Worm (Caenorhabditis elegans): ENCODE results near the gene Y69E1A.1.
A peak's percentile ranks its signal among the peaks of the same experiment; 100 is the strongest.

The Y69E1A.1 gene

DNA sequence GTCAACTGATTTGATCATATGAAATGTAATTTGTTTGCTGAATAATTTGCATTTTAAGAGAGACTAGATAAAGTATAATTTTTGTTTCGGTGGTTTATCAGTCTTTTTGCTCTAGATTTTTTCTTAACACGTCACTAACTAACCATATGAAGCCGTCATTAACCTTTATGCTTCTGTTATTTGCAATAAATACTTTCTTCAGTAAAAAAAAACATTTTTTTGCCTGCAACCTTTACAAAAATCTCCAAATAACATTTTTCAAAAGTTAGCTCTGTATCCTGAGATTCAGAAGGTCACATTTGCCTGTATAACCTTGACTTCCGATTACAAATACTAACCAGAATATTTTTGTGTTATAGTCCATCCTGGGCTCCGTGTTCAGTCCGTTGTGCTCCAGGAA is 22.1 kb upstream of the Y69E1A.1 start:
- no peak for TF ChIP-seq egl-18 (GFP tag; IDR thresholded peaks at IDR 0.05)
- TF ChIP-seq nfyb-1 (GFP tag; IDR thresholded peaks at IDR 0.05), result no peak
- TF ChIP-seq Y56A3A.18 (GFP tag; IDR thresholded peaks at IDR 0.05), result no peak
- no peak for TF ChIP-seq snpc-3.4 (tag; optimal IDR thresholded peaks at IDR 0.05)
- TF ChIP-seq zim-3 (tag; optimal IDR thresholded peaks at IDR 0.05), result no peak
- no peak for TF ChIP-seq rec-8 (tag; optimal IDR thresholded peaks at IDR 0.05)
- no peak for TF ChIP-seq hlh-26 (GFP tag; conservative IDR thresholded peaks at IDR 0.05)
- no peak for TF ChIP-seq atf-7 (tag; optimal IDR thresholded peaks at IDR 0.05)
- no peak for TF ChIP-seq ekl-4 (GFP tag; IDR thresholded peaks at IDR 0.05)
- no peak for TF ChIP-seq Y95B8A.8 (GFP tag; IDR thresholded peaks at IDR 0.05)

DNA sequence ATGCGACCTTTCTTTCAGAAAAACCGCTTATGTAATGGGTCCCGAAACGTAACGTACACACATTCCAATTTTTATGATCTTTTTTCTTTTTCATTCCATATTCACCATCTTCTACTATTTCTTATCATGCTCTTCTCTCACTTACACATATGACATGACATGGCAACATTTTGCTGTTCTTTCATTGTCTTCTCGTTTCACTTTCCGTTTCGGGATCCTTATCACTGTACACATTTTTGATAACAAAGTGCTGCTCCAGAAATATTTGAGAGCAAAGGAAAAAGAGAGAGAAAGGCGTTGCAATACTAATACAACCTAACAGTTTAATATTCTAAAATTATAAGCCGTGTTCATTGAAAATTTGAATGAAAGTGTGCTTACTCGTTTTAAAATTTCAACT is 21.6 kb upstream of the Y69E1A.1 start:
- TF ChIP-seq D2030.7 (GFP tag; IDR thresholded peaks at IDR 0.05), result no peak
- TF ChIP-seq ama-1 (optimal IDR thresholded peaks at IDR 0.05), result no peak
- TF ChIP-seq ama-1 (GFP tag; optimal IDR thresholded peaks at IDR 0.05), result no peak
- no peak for TF ChIP-seq nfyb-1 (GFP tag; IDR thresholded peaks at IDR 0.05)
- TF ChIP-seq dox-1 (GFP tag; IDR thresholded peaks at IDR 0.05), result no peak
- peak; percentile 45 for TF ChIP-seq ztf-22 (GFP tag; optimal IDR thresholded peaks at IDR 0.05)
- TF ChIP-seq ets-4 (GFP tag; optimal IDR thresholded peaks at IDR 0.05), result peak; percentile 77
- TF ChIP-seq fkh-3 (tag; optimal IDR thresholded peaks at IDR 0.05), result no peak
- TF ChIP-seq nhr-80 (tag; optimal IDR thresholded peaks at IDR 0.05), result peak; percentile 97
- peak; percentile 34 to 66 for TF ChIP-seq let-607 (tag; optimal IDR thresholded peaks at IDR 0.05)
- TF ChIP-seq gei-17 (GFP tag; optimal IDR thresholded peaks at IDR 0.05), result no peak
- TF ChIP-seq ekl-4 (GFP tag; IDR thresholded peaks at IDR 0.05), result no peak

DNA sequence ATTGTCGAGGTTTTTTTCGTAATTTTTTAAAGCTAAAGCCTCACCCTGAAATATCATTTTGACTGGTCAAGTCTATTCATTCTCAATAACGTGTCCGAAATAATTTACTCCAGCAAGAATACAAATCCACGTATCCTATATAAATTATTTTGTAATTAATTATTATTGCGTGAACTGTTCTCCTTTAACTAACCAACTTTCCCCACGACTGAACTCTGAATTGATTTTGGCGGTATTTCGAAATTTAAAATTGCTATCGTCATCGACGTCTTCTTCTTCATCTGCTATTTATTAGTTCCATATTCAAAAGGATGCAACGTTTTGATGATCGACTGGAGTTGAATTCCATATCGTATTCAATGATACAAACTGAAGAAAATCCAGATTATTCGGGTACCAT is 17.7 kb upstream of the Y69E1A.1 start, which contains the start of the genes aqp-3 and Y69E1A.8:
TSS of gene aqp-3 (minus strand) at position 101 of the 400 bp plus-strand sequence.
TSS of gene Y69E1A.8 (plus strand) at position 246 of the 400 bp plus-strand sequence.
- TF ChIP-seq mxl-1 (tag; optimal IDR thresholded peaks at IDR 0.05) (no peak), lin-54 (GFP tag; optimal IDR thresholded peaks at IDR 0.05) (no peak)

DNA sequence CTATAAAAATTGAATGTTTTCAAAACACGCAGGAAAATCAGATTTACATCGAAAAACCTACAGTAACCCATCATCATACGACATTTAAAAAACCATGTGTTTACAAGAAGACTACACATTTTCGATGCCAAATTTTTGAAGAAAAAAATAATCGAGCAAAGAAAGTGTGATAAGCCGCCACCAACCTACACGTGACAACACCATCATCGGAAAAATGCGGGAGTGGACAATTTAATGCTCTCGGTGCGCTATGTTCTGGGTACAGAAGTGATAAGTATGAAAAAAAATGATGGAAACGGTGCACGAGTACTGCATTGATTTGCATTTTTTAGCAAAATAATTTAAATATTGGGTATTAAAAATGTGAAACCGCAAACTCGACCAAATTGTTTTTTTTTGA is 16.0 kb upstream of the Y69E1A.1 start:
- TF ChIP-seq nhr-80 (tag; optimal IDR thresholded peaks at IDR 0.05), result peak; percentile 57
- no peak for TF ChIP-seq madf-10 (tag; optimal IDR thresholded peaks at IDR 0.05)

DNA sequence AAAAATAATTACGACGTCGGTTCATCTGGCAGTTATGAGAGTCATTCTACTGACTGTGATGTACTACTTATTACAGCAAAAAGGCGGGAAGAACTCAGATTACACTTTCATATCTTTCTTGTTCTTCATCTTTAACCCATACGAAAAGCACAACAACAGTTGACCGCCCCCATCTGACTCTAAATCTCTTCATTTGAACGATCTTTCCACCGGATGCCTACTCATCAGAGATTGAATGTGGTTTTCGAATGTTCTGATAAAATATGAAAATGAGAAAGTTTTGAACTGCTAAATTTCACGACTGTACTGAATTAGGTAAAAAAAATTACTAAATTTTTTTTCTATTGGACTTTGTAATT is 9.5 kb upstream of the Y69E1A.1 start, which contains the start of gene sri-19:
TSS of gene sri-19 (plus strand) at position 143 of the 359 bp plus-strand sequence.
- no peak for TF ChIP-seq ceh-91 (GFP tag; IDR thresholded peaks at IDR 0.05)
- no peak for TF ChIP-seq sdz-38 (tag; optimal IDR thresholded peaks at IDR 0.05)
- TF ChIP-seq xnd-1 (tag; optimal IDR thresholded peaks at IDR 0.05), result no peak
- TF ChIP-seq ztf-26 (tag; optimal IDR thresholded peaks at IDR 0.05), result no peak
- no peak for TF ChIP-seq akir-1 (GFP tag; optimal IDR thresholded peaks at IDR 0.05)
- no peak for TF ChIP-seq F23B12.7 (tag; optimal IDR thresholded peaks at IDR 0.05; ENCODE audit: insufficient read depth)
- no peak for TF ChIP-seq lir-1 (GFP tag; conservative IDR thresholded peaks at IDR 0.05)
- no peak for TF ChIP-seq B0336.3 (GFP tag; IDR thresholded peaks at IDR 0.05)
- no peak for TF ChIP-seq bed-2 (GFP tag; IDR thresholded peaks at IDR 0.05)
- no peak for TF ChIP-seq ztf-25 (GFP tag; IDR thresholded peaks at IDR 0.05)
- TF ChIP-seq zfh-2 (GFP tag; conservative IDR thresholded peaks at IDR 0.05), result no peak
- TF ChIP-seq tlf-1 (GFP tag; optimal IDR thresholded peaks at IDR 0.05), result no peak
- TF ChIP-seq Y95B8A.8 (GFP tag; IDR thresholded peaks at IDR 0.05), result no peak
- no peak for TF ChIP-seq egl-44 (GFP tag; IDR thresholded peaks at IDR 0.05)

Data from whole organism, young adult.